Fruit fly (Drosophila melanogaster): ENCODE measurements around the gene Hpf1.

DNA sequence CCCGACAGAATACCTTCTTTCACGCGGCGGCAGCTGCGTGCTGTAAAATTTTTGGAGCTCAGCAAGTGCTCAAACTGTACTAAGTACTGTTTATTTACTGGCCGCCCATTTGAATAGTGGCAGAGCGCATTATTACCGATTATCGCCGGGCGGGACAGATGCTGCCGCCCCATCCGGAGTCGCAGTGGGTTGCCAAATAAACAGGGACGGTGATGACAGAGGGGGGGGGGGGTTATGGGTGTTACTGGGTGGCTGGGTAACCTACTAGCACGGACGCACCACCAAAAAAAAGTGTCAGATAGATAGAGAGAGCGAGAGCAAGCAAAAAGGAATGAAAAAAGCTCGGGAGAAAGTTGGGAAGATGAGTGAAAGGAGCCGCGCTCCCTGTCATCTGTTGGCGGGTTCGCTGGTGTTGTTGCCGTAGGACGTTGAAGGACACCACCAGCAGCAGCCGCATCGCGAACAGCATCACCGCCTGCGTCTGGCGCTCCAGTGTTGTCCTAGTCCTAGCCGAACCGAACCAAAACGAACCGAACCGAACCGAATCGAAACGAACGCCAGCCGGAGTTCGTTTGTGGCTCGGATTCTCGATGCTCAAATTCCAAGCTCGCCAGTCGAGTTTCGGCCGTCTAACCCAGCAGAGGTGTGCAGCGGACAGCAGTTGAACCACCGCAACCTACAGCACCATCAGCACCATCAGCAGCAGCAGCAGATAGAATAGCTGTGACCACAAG, 10.2 kb downstream of the Hpf1 start, which contains the start of gene CG11000:
- TF ChIP-seq h (optimal IDR thresholded peaks at IDR 0.05) (no peak), insv (optimal IDR thresholded peaks at IDR 0.05) (no peak)

Measured in Kc167 (cell line).